Worm (Caenorhabditis elegans): ENCODE results near the gene aos-1.

aos-1 gene

DNA sequence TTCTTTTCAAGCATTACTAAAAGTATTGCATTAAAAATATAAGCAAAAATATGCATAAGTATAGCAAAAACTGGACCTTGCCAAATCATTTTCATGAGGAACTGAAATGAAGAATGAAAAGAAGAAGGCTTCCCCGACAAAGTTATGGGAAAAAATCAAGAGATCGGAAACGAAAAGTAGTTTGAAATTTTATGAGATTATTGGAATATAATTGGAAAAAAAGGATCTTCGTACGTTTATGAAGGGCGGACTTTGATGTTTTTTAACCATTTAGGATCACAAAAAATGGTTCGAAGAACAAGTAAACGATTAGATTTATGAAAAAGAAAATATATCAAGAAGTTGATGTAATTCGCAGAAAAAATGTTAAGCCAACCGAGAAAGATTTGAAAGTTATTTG is 9.2 kb downstream of the aos-1 start, which contains the start of gene srxa-18:
srxa-18 (minus strand) TSS at position 100 of the 400 bp plus-strand sequence.
- TF ChIP-seq egrh-3 (GFP tag; IDR thresholded peaks at IDR 0.05) (no peak), him-1 (tag; optimal IDR thresholded peaks at IDR 0.05) (no peak), K11D2.4 (GFP tag; IDR thresholded peaks at IDR 0.05) (no peak), dox-1 (GFP tag; IDR thresholded peaks at IDR 0.05) (no peak), pha-4 (tag; optimal IDR thresholded peaks at IDR 0.05) (no peak), D2030.7 (GFP tag; IDR thresholded peaks at IDR 0.05) (no peak), cebp-1 (GFP tag; IDR thresholded peaks at IDR 0.05) (no peak), cebp-1 (tag; optimal IDR thresholded peaks at IDR 0.05) (no peak), bed-1 (GFP tag; IDR thresholded peaks at IDR 0.05) (no peak), nfya-1 (tag; optimal IDR thresholded peaks at IDR 0.05; ENCODE audit: borderline replicate concordance, insufficient read depth) (no peak)

DNA sequence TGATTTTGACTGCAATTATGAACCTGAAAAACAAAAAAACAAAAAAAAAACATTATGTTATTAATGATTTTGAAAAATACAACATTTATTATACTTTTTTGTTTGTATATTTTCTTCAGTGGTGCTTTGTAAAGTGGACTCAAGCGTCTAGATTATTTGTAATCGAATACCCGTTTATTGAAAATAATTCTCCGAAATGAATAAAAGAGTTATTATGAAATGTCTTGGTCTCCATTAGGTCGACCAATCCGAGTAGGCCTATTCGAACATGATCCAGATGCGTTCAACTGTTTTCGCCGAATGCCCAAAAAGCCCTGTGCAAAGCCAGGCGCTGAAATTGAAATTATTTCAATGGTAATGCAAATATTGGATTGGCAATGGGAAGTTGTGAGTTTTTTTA is 12.6 kb downstream of the aos-1 start, which contains the start of gene C08B6.5:
C08B6.5 (plus strand) TSS at position 301 of the 400 bp plus-strand sequence.
- TF ChIP-seq Y56A3A.18 (GFP tag; IDR thresholded peaks at IDR 0.05) = no peak
- TF ChIP-seq mel-28 (tag; optimal IDR thresholded peaks at IDR 0.05; ENCODE audit: borderline replicate concordance) = no peak
- TF ChIP-seq hsf-1 (GFP tag; IDR thresholded peaks at IDR 0.05) = no peak
- no peak for TF ChIP-seq athp-1 (tag; optimal IDR thresholded peaks at IDR 0.05)
- TF ChIP-seq B0019.2 (GFP tag; conservative IDR thresholded peaks at IDR 0.05) = no peak
- no peak for TF ChIP-seq bed-1 (GFP tag; IDR thresholded peaks at IDR 0.05)
- TF ChIP-seq nfya-2 (GFP tag; IDR thresholded peaks at IDR 0.05) = no peak
- no peak for TF ChIP-seq madf-8 (GFP tag; conservative IDR thresholded peaks at IDR 0.05)

DNA sequence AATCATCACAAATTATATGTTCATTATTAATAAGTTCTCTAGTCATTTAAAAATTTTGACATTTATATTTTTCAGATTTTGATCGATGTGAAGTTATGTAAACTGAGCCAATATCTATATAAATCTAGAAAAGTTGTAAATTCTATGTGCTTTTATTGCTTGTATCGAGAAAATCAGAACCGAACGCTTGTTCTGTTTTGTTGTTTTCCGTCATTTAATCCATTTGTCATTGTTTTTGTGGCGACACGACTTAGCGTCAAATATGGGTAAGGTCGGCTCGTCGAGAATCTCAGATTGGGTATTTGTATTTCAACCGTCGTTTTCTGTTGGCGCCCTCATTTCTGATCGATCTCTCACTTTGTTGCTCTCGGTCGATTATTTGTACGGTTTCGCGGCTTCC is 15.8 kb downstream of the aos-1 start, which contains the start of gene cht-5:
cht-5 (plus strand) TSS at position 301 of the 400 bp plus-strand sequence.
- no peak for TF ChIP-seq aptf-2 (GFP tag; conservative IDR thresholded peaks at IDR 0.05)

DNA sequence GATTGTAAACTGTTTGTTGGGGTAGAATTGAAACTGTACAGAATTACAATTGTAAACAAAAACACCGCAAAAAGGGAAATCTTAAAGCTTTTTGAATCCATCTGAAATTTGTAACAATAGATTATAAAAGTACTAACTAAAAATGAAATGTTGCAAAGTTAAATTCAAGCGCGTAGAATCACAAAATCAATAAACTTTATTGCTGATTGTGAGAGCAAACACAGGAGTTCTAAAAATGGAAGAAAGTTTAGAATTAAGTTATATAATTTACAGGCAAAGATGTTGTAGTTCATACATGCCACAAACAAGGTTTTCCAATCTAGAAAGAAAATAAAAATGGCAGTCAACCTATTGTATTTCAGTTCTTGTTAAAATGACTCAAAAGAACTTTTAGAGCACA is 17.9 kb downstream of the aos-1 start, which contains the start of gene C08B6.3:
C08B6.3 (minus strand) TSS at position 101 of the 400 bp plus-strand sequence.
- no peak for TF ChIP-seq hlh-12 (tag; optimal IDR thresholded peaks at IDR 0.05)
- TF ChIP-seq ets-4 (GFP tag; optimal IDR thresholded peaks at IDR 0.05) = no peak
- no peak for TF ChIP-seq F57A8.1 (GFP tag; optimal IDR thresholded peaks at IDR 0.05)
- no peak for TF ChIP-seq madf-3 (GFP tag; IDR thresholded peaks at IDR 0.05)

DNA sequence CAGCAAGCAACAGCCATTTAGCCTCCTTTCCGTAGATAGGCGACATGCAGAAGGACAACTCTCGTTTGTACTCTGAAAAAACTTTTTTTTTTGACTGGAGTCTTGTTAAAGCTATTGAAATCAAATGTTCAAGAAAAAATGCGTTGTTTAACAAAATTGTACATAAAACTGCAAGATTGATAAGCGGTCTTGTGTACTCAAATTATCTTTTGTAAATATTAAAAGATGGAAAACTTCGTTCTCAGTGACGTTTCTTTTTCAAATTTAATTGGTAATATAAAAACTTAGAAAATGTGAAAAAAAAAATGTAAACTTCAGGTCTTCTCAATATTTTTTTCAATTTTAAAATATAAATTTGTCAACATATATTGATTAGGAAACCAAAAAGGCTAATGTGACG is 19.0 kb downstream of the aos-1 start:
- TF ChIP-seq nhr-179 (tag; optimal IDR thresholded peaks at IDR 0.05) = no peak
- TF ChIP-seq nhr-27 (tag; optimal IDR thresholded peaks at IDR 0.05) = no peak
- no peak for TF ChIP-seq lsl-1 (GFP tag; optimal IDR thresholded peaks at IDR 0.05)
- TF ChIP-seq ztf-25 (GFP tag; IDR thresholded peaks at IDR 0.05) = no peak
- no peak for TF ChIP-seq lin-26 (GFP tag; IDR thresholded peaks at IDR 0.05)

DNA sequence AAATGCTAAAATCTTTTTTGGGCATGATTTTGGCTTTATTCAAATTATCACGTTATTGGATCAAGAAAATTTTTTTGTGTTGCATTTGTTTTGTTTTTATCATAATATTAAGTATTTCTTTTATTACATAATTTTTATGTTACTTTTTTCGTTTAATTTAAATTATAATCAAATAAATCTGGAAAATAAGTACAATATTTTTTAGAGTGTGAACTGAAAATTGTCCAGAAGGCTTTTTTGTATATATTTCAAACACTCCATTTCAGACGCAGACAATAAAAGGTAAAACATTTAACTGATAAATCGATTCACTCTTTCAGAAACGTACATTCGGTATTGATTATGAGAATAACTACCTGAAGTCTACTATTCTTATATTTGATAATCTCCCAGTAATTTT is 22.8 kb downstream of the aos-1 start, which contains the start of gene C08B6.11:
C08B6.11 (plus strand) TSS at position 301 of the 400 bp plus-strand sequence.
- TF ChIP-seq Y53F4B.3 (GFP tag; IDR thresholded peaks at IDR 0.05) (no peak), snpc-1.1 (tag; optimal IDR thresholded peaks at IDR 0.05; ENCODE audit: insufficient read depth) (no peak), F23B12.7 (tag; optimal IDR thresholded peaks at IDR 0.05; ENCODE audit: insufficient read depth) (no peak), Y56A3A.18 (GFP tag; IDR thresholded peaks at IDR 0.05) (no peak), egl-18 (GFP tag; IDR thresholded peaks at IDR 0.05) (no peak), madf-3 (GFP tag; IDR thresholded peaks at IDR 0.05) (no peak), F57A8.1 (GFP tag; optimal IDR thresholded peaks at IDR 0.05) (no peak), rpc-1 (optimal IDR thresholded peaks at IDR 0.05) (no peak), rpc-1 (tag; optimal IDR thresholded peaks at IDR 0.05) (no peak), nfyb-1 (GFP tag; IDR thresholded peaks at IDR 0.05) (no peak), F55B11.4 (tag; optimal IDR thresholded peaks at IDR 0.05; ENCODE audit: borderline replicate concordance, insufficient read depth) (no peak)
